Fruit fly (Drosophila melanogaster) whole organism, embryonic: ENCODE data around the gene CG31633.

Experiments
- Abd-B ChIP-seq: fragments of 200-800 bp; sonication (Bioruptor generic); optimal IDR thresholded peaks from 2 replicates; lab custom pipeline; 2018; ENCODE audit warnings: missing biosample characterization, mild to moderate bottlenecking, missing genetic modification characterization, moderate library complexity
- Aef1 ChIP-seq: fragments of 200-800 bp; sonication (Bioruptor generic); IDR thresholded peaks from 3 replicates; pipeline ENCODE4 v1.3.6; 2022; ENCODE audit warnings: missing biosample characterization, missing genetic modification characterization
- B-H2 ChIP-seq: fragments of 200-800 bp; sonication (Bioruptor generic); optimal IDR thresholded peaks from 2 replicates; lab custom pipeline; 2018; ENCODE audit warnings: missing biosample characterization, mild to moderate bottlenecking, missing genetic modification characterization
- Bgb ChIP-seq: fragments of 200-800 bp; sonication (Bioruptor generic); IDR thresholded peaks from 2 replicates; pipeline ENCODE4 v1.3.6; 2022; ENCODE audit warnings: missing biosample characterization, missing genetic modification characterization; ENCODE audit not compliant: partially characterized antibody
- Bteb2 ChIP-seq: fragments of 200-800 bp; sonication (Bioruptor generic); optimal IDR thresholded peaks from 2 replicates; lab custom pipeline; 2016; ENCODE audit warnings: missing biosample characterization, missing genetic modification characterization
- CG10147 ChIP-seq: fragments of 200-800 bp; sonication (Bioruptor generic); optimal IDR thresholded peaks from 2 replicates; lab custom pipeline; 2019; ENCODE audit warnings: missing biosample characterization, mild to moderate bottlenecking, missing genetic modification characterization, moderate library complexity
- CG10979 ChIP-seq: fragments of 200-800 bp; sonication (Bioruptor generic); optimal IDR thresholded peaks from 2 replicates; lab custom pipeline; 2018; ENCODE audit warnings: missing biosample characterization, mild to moderate bottlenecking, missing genetic modification characterization, moderate library complexity
- CG13287 ChIP-seq: fragments of 200-800 bp; sonication (Bioruptor generic); IDR thresholded peaks from 2 replicates; pipeline ENCODE4 v1.3.6; 2022; ENCODE audit warnings: missing biosample characterization, missing genetic modification characterization; ENCODE audit not compliant: partially characterized antibody
- CG14014 ChIP-seq: fragments of 200-800 bp; sonication (Bioruptor generic); IDR thresholded peaks from 2 replicates; pipeline ENCODE4 v1.3.6; 2022; ENCODE audit warnings: missing biosample characterization, missing genetic modification characterization
- CG14860 ChIP-seq: fragments of 200-800 bp; sonication (Bioruptor generic); IDR thresholded peaks from 3 replicates; pipeline ENCODE4 v1.3.6; 2022; ENCODE audit warnings: missing biosample characterization, missing genetic modification characterization; ENCODE audit not compliant: partially characterized antibody
- CG1602 ChIP-seq: fragments of 200-800 bp; sonication (Bioruptor generic); optimal IDR thresholded peaks from 3 replicates; lab custom pipeline; 2016; ENCODE audit warnings: missing biosample characterization, missing genetic modification characterization
- CG17385 ChIP-seq: fragments of 200-800 bp; sonication (Bioruptor generic); optimal IDR thresholded peaks from 3 replicates; lab custom pipeline; 2018; ENCODE audit warnings: missing biosample characterization, mild to moderate bottlenecking, missing genetic modification characterization
- CG18599 ChIP-seq: fragments of 200-800 bp; sonication (Bioruptor generic); optimal IDR thresholded peaks from 3 replicates; lab custom pipeline; 2017; ENCODE audit warnings: missing biosample characterization, missing genetic modification characterization, mild to moderate bottlenecking, moderate library complexity, missing genetic modification reagents
- CG18764 ChIP-seq: fragments of 200-800 bp; sonication (Bioruptor generic); optimal IDR thresholded peaks from 3 replicates; lab custom pipeline; 2016; ENCODE audit warnings: missing biosample characterization, missing genetic modification characterization
- CG2129 ChIP-seq: fragments of 200-800 bp; sonication (Bioruptor generic); IDR thresholded peaks from 2 replicates; pipeline ENCODE4 v1.3.6; 2022; ENCODE audit warnings: missing biosample characterization, missing genetic modification characterization; ENCODE audit not compliant: partially characterized antibody
- CG3163 ChIP-seq: fragments of 200-800 bp; sonication (Bioruptor generic); optimal IDR thresholded peaks from 3 replicates; lab custom pipeline; 2016; ENCODE audit warnings: missing biosample characterization, missing genetic modification characterization
- CG3838 ChIP-seq: fragments of 200-800 bp; sonication (Bioruptor generic); optimal IDR thresholded peaks from 3 replicates; lab custom pipeline; 2016; ENCODE audit warnings: missing biosample characterization, missing genetic modification characterization
- CG42726 ChIP-seq: fragments of 200-800 bp; sonication (Bioruptor generic); IDR thresholded peaks from 2 replicates; pipeline ENCODE4 v1.3.6; 2022; ENCODE audit warnings: missing biosample characterization, missing genetic modification characterization; ENCODE audit not compliant: partially characterized antibody
- CG9932 ChIP-seq: fragments of 200-800 bp; sonication (Bioruptor generic); IDR thresholded peaks from 2 replicates; pipeline ENCODE4 v1.3.6; 2022; ENCODE audit warnings: missing biosample characterization, missing genetic modification characterization
- D19B ChIP-seq: fragments of 200-800 bp; sonication (Bioruptor generic); optimal IDR thresholded peaks from 2 replicates; lab custom pipeline; 2017; ENCODE audit warnings: missing biosample characterization, mild to moderate bottlenecking, missing genetic modification characterization
- Dll ChIP-seq: fragments of 200-800 bp; sonication (Bioruptor generic); IDR thresholded peaks from 4 replicates; pipeline ENCODE4 v1.3.6; 2022; ENCODE audit warnings: missing biosample characterization, missing genetic modification characterization; ENCODE audit not compliant: partially characterized antibody
- Fer1 ChIP-seq: fragments of 200-800 bp; sonication (Bioruptor generic); optimal IDR thresholded peaks from 2 replicates; lab custom pipeline; 2017; ENCODE audit warnings: missing biosample characterization, mild to moderate bottlenecking, missing genetic modification characterization
- Gsc ChIP-seq: fragments of 200-800 bp; sonication (Bioruptor generic); IDR thresholded peaks from 2 replicates; pipeline ENCODE4 v1.3.6; 2022; ENCODE audit warnings: missing biosample characterization, missing genetic modification characterization
- HLHmδ ChIP-seq: fragments of 200-800 bp; sonication (Bioruptor generic); optimal IDR thresholded peaks from 2 replicates; lab custom pipeline; 2018; ENCODE audit warnings: missing biosample characterization, mild to moderate bottlenecking, missing genetic modification characterization, moderate library complexity
- Hand ChIP-seq: fragments of 200-800 bp; sonication (Bioruptor generic); optimal IDR thresholded peaks from 2 replicates; lab custom pipeline; 2017; ENCODE audit warnings: mild to moderate bottlenecking, missing biosample characterization, missing genetic modification reagents, missing genetic modification characterization
- Hr3 ChIP-seq: fragments of 200-800 bp; sonication (Bioruptor generic); optimal IDR thresholded peaks from 3 replicates; lab custom pipeline; 2016; ENCODE audit warnings: missing biosample characterization, missing genetic modification characterization
- MTF-1 ChIP-seq: fragments of 200-800 bp; sonication (Bioruptor generic); optimal IDR thresholded peaks from 2 replicates; lab custom pipeline; 2018; ENCODE audit warnings: missing biosample characterization, mild to moderate bottlenecking, missing genetic modification characterization, borderline replicate concordance
- Myb ChIP-seq: fragments of 200-800 bp; sonication (Bioruptor generic); optimal IDR thresholded peaks from 2 replicates; lab custom pipeline; 2016; ENCODE audit warnings: missing biosample characterization, missing genetic modification characterization
- Nf-YC ChIP-seq: fragments of 200-800 bp; optimal IDR thresholded peaks from 3 replicates; lab custom pipeline; 2019; ENCODE audit warnings: missing biosample characterization, mild to moderate bottlenecking, missing genetic modification characterization, moderate library complexity
- PHDP ChIP-seq: fragments of 200-800 bp; sonication (Bioruptor generic); optimal IDR thresholded peaks from 3 replicates; lab custom pipeline; 2018; ENCODE audit warnings: missing biosample characterization, mild to moderate bottlenecking, missing genetic modification characterization, moderate library complexity
- Ravus ChIP-seq: fragments of 200-800 bp; sonication (Bioruptor generic); IDR thresholded peaks from 2 replicates; pipeline ENCODE4 v1.3.6; 2022; ENCODE audit warnings: missing biosample characterization, missing genetic modification characterization
- cg ChIP-seq: fragments of 200-800 bp; sonication (Bioruptor generic); optimal IDR thresholded peaks from 3 replicates; lab custom pipeline; 2019; ENCODE audit warnings: missing biosample characterization, mild to moderate bottlenecking, missing genetic modification characterization, moderate library complexity
- chm ChIP-seq: fragments of 200-800 bp; sonication (Bioruptor generic); IDR thresholded peaks from 2 replicates; pipeline ENCODE4 v1.3.6; 2022; ENCODE audit warnings: missing biosample characterization, missing genetic modification characterization
- chn ChIP-seq: fragments of 200-800 bp; sonication (Bioruptor generic); optimal IDR thresholded peaks from 2 replicates; lab custom pipeline; 2016; ENCODE audit warnings: missing biosample characterization, missing genetic modification characterization
- ci ChIP-seq: fragments of 200-800 bp; sonication (Bioruptor generic); IDR thresholded peaks from 3 replicates; pipeline ENCODE4 v1.3.6; 2022; ENCODE audit warnings: missing biosample characterization, missing genetic modification characterization
- dimm ChIP-seq: fragments of 200-800 bp; sonication (Bioruptor generic); IDR thresholded peaks from 2 replicates; pipeline ENCODE4 v1.3.6; 2022; ENCODE audit warnings: missing biosample characterization, missing genetic modification characterization
- fru ChIP-seq: fragments of >200 bp; optimal IDR thresholded peaks from 2 replicates; lab custom pipeline; 2017
- nom ChIP-seq: fragments of 200-800 bp; sonication (Bioruptor generic); optimal IDR thresholded peaks from 2 replicates; lab custom pipeline; 2017; ENCODE audit warnings: missing biosample characterization, missing genetic modification characterization, mild to moderate bottlenecking, moderate library complexity, missing genetic modification reagents
- p53 ChIP-seq: fragments of 200-800 bp; sonication (Bioruptor generic); optimal IDR thresholded peaks from 2 replicates; lab custom pipeline; 2016; ENCODE audit warnings: missing biosample characterization, missing genetic modification characterization
- pb ChIP-seq: fragments of 200-800 bp; sonication (Bioruptor generic); optimal IDR thresholded peaks from 3 replicates; lab custom pipeline; 2016; ENCODE audit warnings: missing biosample characterization, missing genetic modification characterization
- prd ChIP-seq, 3 experiments: fragments of >200 bp in 2 of 3; fragments of 200-800 bp in 1 of 3; sonication (Bioruptor generic) in 1 of 3; optimal IDR thresholded peaks in 2 of 3; IDR thresholded peaks in 1 of 3; 2 replicates in 2 of 3; 3 replicates in 1 of 3; pipeline versions ENCODE4 v1.3.6 to Lab custom; 2017 to 2022; ENCODE audit warnings: missing biosample characterization in 1 of 3, missing genetic modification characterization in 1 of 3
- ro ChIP-seq: fragments of 200-800 bp; sonication (Bioruptor generic); IDR thresholded peaks from 2 replicates; pipeline ENCODE4 v1.3.6; 2022; ENCODE audit warnings: missing biosample characterization, missing genetic modification characterization
- scrt ChIP-seq: fragments of 200-800 bp; sonication (Bioruptor generic); optimal IDR thresholded peaks from 2 replicates; lab custom pipeline; 2018; ENCODE audit warnings: missing biosample characterization, mild to moderate bottlenecking, missing genetic modification characterization, moderate library complexity
- sisA ChIP-seq: fragments of 200-800 bp; sonication (Bioruptor generic); IDR thresholded peaks from 2 replicates; pipeline ENCODE4 v1.3.6; 2022; ENCODE audit warnings: missing biosample characterization, missing genetic modification characterization
- z ChIP-seq: fragments of 200-800 bp; sonication (Bioruptor generic); IDR thresholded peaks from 3 replicates; pipeline ENCODE4 v1.3.6; 2022; ENCODE audit warnings: missing biosample characterization, missing genetic modification characterization
- zfh1 ChIP-seq: fragments of 200-800 bp; sonication (Bioruptor generic); IDR thresholded peaks from 3 replicates; pipeline ENCODE4 v1.3.6; 2022; ENCODE audit warnings: missing biosample characterization, missing genetic modification characterization

The CG31633 gene

dm6 chr2L:6673211-6674012, 17.3 kb upstream of the CG31633 start, which contains the start of gene Spn27A (continued):
- TF ChIP-seq Bteb2 (GFP tag; lab: Kevin White, UChicago) (peak; percentile 10), Hand (no peak), CG1602 (peak; percentile 46), pb (GFP tag; lab: Kevin White, UChicago) (peak; percentile 32), ro (GFP tag; lab: Robert Waterston, UW) (0 out of 2 replicates have a peak, but pooled peaks have one; percentile 8), scrt (GFP tag; lab: Kevin White, UChicago) (peak; percentile 38), D19B (GFP tag; lab: Kevin White, UChicago) (peak; percentile 40), Ravus (GFP tag; lab: Robert Waterston, UW) (no peak), CG10979 (tag; lab: Kevin White, UChicago) (peak; percentile 69), Hr3 (GFP tag; lab: Kevin White, UChicago) (peak; percentile 38), HLHmδ (GFP tag; lab: Kevin White, UChicago) (no peak), MTF-1 (GFP tag; lab: Kevin White, UChicago) (no peak), zfh1 (GFP tag; lab: Robert Waterston, UW) (0 out of 3 replicates have a peak, but pooled peaks have one; percentile 3), Dll (GFP tag; lab: Robert Waterston, UW) (0 out of 4 replicates have a peak, but pooled peaks have one; percentile 28), cg (GFP tag; lab: Kevin White, UChicago) (no peak), p53 (GFP tag; lab: Kevin White, UChicago) (peak; percentile 58), dimm (GFP tag; lab: Robert Waterston, UW) (no peak), CG3838 (GFP tag; lab: Kevin White, UChicago) (no peak), CG42726 (GFP tag; lab: Robert Waterston, UW) (no peak), CG13287 (GFP tag; lab: Robert Waterston, UW) (peak; percentile 30; the same call in 1 of the 2 replicates), fru (lab: Kevin White, UChicago) (no peak), Abd-B (GFP tag; lab: Kevin White, UChicago) (peak; percentile 59), ci (GFP tag; lab: Robert Waterston, UW) (0 out of 3 replicates have a peak, but pooled peaks have one; percentile 51), CG2129 (GFP tag; lab: Robert Waterston, UW) (no peak), CG14014 (GFP tag; lab: Robert Waterston, UW) (0 out of 2 replicates have a peak, but pooled peaks have one; percentile 13), Nf-YC (tag; lab: Kevin White, UChicago) (peak; percentile 6), B-H2 (GFP tag; lab: Kevin White, UChicago) (peak; percentile 78), Bgb (GFP tag; lab: Robert Waterston, UW) (peak; percentile 30; the same call in 1 of the 2 replicates), CG3163 (no peak), prd (optimal IDR thresholded peaks at IDR 0.05; lab: Kevin White, UChicago) (no peak), prd (GFP tag; IDR thresholded peaks at IDR 0.05; lab: Robert Waterston, UW) (peak; percentile 54; the same call in 2 of the 3 replicates), sisA (GFP tag; lab: Robert Waterston, UW) (peak; percentile 28; the same call in 1 of the 2 replicates), Fer1 (GFP tag; lab: Kevin White, UChicago) (peak; percentile 46), Aef1 (GFP tag; lab: Robert Waterston, UW) (peak; percentile 35; the same call in 1 of the 3 replicates), CG10147 (GFP tag; lab: Kevin White, UChicago) (peak; percentile 30), CG18599 (GFP tag; lab: Kevin White, UChicago) (no peak), CG9932 (GFP tag; lab: Robert Waterston, UW) (peak; percentile 42; the same call in 1 of the 2 replicates), Gsc (GFP tag; lab: Robert Waterston, UW) (no peak), CG17385 (peak; percentile 56), CG18764 (GFP tag; lab: Kevin White, UChicago) (peak; percentile 35), nom (GFP tag; lab: Kevin White, UChicago) (peak; percentile 86), PHDP (tag; lab: Kevin White, UChicago) (peak; percentile 37), CG14860 (GFP tag; lab: Robert Waterston, UW) (no peak), chn (peak; percentile 28), chm (no peak; the same call in 1 of the 2 replicates), z (GFP tag; lab: Robert Waterston, UW) (no peak; the same call in 2 of the 3 replicates), Myb (GFP tag; lab: Kevin White, UChicago) (peak; percentile 79)
